Worm (Caenorhabditis elegans) whole organism, mixed stage, embryonic: ENCODE measurements around the gene mul-1.

Experiments used
- blmp-1 ChIP-seq: fragments of 150-350 bp; optimal IDR thresholded peaks from 2 replicates; lab custom pipeline; 2014; ENCODE audit warnings: missing biosample characterization, missing genetic modification characterization
- ceh-43 ChIP-seq: fragments of 200-800 bp; sonication (Bioruptor generic); optimal IDR thresholded peaks from 2 replicates; lab custom pipeline; 2018; ENCODE audit warnings: mild to moderate bottlenecking, missing genetic modification characterization, moderate library complexity, missing compliant biosample characterization
- elt-3 ChIP-seq: fragments of 150-350 bp; optimal IDR thresholded peaks from 2 replicates; lab custom pipeline; 2014; ENCODE audit warnings: missing biosample characterization, missing genetic modification characterization
- ham-2 ChIP-seq: fragments of 200-800 bp; sonication (Bioruptor generic); optimal IDR thresholded peaks from 2 replicates; lab custom pipeline; 2018; ENCODE audit warnings: mild to moderate bottlenecking, missing genetic modification characterization, missing compliant biosample characterization
- lin-13 ChIP-seq: fragments of 150-350 bp; optimal IDR thresholded peaks from 2 replicates; lab custom pipeline; 2014; ENCODE audit warnings: missing biosample characterization, missing genetic modification characterization
- lin-32 ChIP-seq: fragments of 200-800 bp; sonication (Bioruptor generic); optimal IDR thresholded peaks from 2 replicates; lab custom pipeline; 2018; ENCODE audit warnings: mild to moderate bottlenecking, missing genetic modification characterization, missing compliant biosample characterization
- mab-5 ChIP-seq: fragments of 150-350 bp; optimal IDR thresholded peaks from 2 replicates; lab custom pipeline; 2014; ENCODE audit warnings: missing biosample characterization, missing genetic modification characterization
- nhr-2 ChIP-seq: fragments of 150-350 bp; optimal IDR thresholded peaks from 2 replicates; lab custom pipeline; 2014; ENCODE audit warnings: missing biosample characterization, missing genetic modification characterization
- nhr-28 ChIP-seq: fragments of 150-350 bp; optimal IDR thresholded peaks from 2 replicates; lab custom pipeline; 2014; ENCODE audit warnings: missing biosample characterization, missing genetic modification characterization
- nhr-76 ChIP-seq: sonication (generic microtip); optimal IDR thresholded peaks from 2 replicates; lab custom pipeline; 2017; ENCODE audit warnings: missing biosample characterization, missing genetic modification characterization
- pha-4 ChIP-seq: fragments of 150-350 bp; optimal IDR thresholded peaks from 2 replicates; lab custom pipeline; 2018; ENCODE audit warnings: missing biosample characterization, missing genetic modification reagents, missing genetic modification characterization
- tbx-8 ChIP-seq: fragments of 200-800 bp; sonication (Bioruptor generic); optimal IDR thresholded peaks from 2 replicates; lab custom pipeline; 2018; ENCODE audit warnings: mild to moderate bottlenecking, missing genetic modification characterization, moderate library complexity, missing compliant biosample characterization
- unc-39 ChIP-seq: fragments of 150-350 bp; optimal IDR thresholded peaks from 2 replicates; lab custom pipeline; 2014; ENCODE audit warnings: missing biosample characterization, missing genetic modification characterization

DNA sequence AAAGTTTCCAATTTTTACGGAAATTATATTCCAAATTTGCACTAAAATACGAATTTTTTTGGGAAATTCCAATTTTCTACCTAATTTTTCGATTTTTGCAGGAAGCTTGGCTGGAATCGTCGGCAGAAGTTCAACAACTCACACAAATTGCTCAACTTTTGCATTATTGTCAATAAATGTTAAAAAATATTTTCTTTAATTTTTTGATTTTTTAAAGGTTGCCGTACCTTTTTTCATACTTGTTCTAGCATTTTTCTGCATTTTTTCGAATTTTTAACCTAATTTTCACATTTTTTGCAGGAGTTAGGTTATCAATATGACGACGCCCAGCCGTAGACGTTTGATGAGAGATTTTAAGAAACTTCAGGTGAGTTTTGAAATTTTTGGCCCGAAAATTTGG is 20.2 kb downstream of the mul-1 start, which contains the start of gene ubc-1:
- TF ChIP-seq elt-3 (tag; lab: Kevin White, UChicago) (no peak), ham-2 (GFP tag; lab: Kevin White, UChicago) (no peak), lin-32 (GFP tag; lab: Kevin White, UChicago) (no peak), tbx-8 (GFP tag; lab: Kevin White, UChicago) (no peak), blmp-1 (tag; lab: Kevin White, UChicago) (no peak), pha-4 (tag; lab: Kevin White, UChicago) (no peak), ceh-43 (GFP tag; lab: Kevin White, UChicago) (no peak), nhr-76 (tag; lab: Kevin White, UChicago) (no peak), lin-13 (no peak), unc-39 (no peak), nhr-28 (tag; lab: Kevin White, UChicago) (no peak), nhr-2 (tag; lab: Kevin White, UChicago) (no peak), mab-5 (tag; lab: Kevin White, UChicago) (no peak)
